Worm (Caenorhabditis elegans) whole organism, midembryonic: ENCODE measurements around the gene C16A3.2.

ENCODE experiments used
- med-1 ChIP-seq: sonication (generic microtip); optimal IDR thresholded peaks from 2 replicates; lab custom pipeline; 2017; ENCODE audit warnings: missing genetic modification characterization, mild to moderate bottlenecking, missing compliant biosample characterization, antibody characterized with exemption, missing genetic modification reagents; ENCODE audit not compliant: insufficient read depth
- tab-1 ChIP-seq: fragments of 200-800 bp; sonication (Bioruptor generic); IDR thresholded peaks from 2 replicates; pipeline ENCODE4 v1.3.6; 2022; ENCODE audit warnings: missing genetic modification characterization, missing compliant biosample characterization

ce11 chrIII:6360114-6360513 lies 29.5 kb upstream of the C16A3.2 start:
- TF ChIP-seq tab-1 (GFP tag; lab: Robert Waterston, UW), result no peak
- TF ChIP-seq med-1 (GFP tag; lab: Kevin White, UChicago), result no peak
